Worm (Caenorhabditis elegans) whole organism, early embryonic: ENCODE measurements around the gene igcm-4.

Source experiments
- B0310.2 ChIP-seq: sonication (generic microtip); optimal IDR thresholded peaks from 2 replicates; lab custom pipeline; 2016; ENCODE audit warnings: mild to moderate bottlenecking, missing genetic modification characterization, missing compliant biosample characterization
- F13C5.2 ChIP-seq: sonication (generic microtip); optimal IDR thresholded peaks from 2 replicates; lab custom pipeline; 2017; ENCODE audit warnings: mild to moderate bottlenecking, missing genetic modification characterization, inconsistent platforms, missing compliant biosample characterization
- aly-1 ChIP-seq: sonication (generic microtip); optimal IDR thresholded peaks from 2 replicates; lab custom pipeline; 2016; ENCODE audit warnings: missing genetic modification characterization, missing compliant biosample characterization
- ama-1 ChIP-seq: fragments of 150-350 bp; optimal IDR thresholded peaks from 2 replicates; lab custom pipeline; 2014
- ceh-13 ChIP-seq: fragments of 200-800 bp; sonication (Bioruptor generic); optimal IDR thresholded peaks from 2 replicates; lab custom pipeline; 2018; ENCODE audit warnings: mild to moderate bottlenecking, missing genetic modification characterization, missing compliant biosample characterization
- ceh-36 ChIP-seq: sonication (generic microtip); optimal IDR thresholded peaks from 2 replicates; lab custom pipeline; 2016; ENCODE audit warnings: missing genetic modification characterization, inconsistent platforms, missing compliant biosample characterization
- ets-7 ChIP-seq: sonication (generic microtip); optimal IDR thresholded peaks from 2 replicates; lab custom pipeline; 2016; ENCODE audit warnings: missing genotype, missing genetic modification characterization, missing compliant biosample characterization
- flt-1 ChIP-seq: fragments of 200-800 bp; sonication (Bioruptor generic); IDR thresholded peaks from 2 replicates; pipeline ENCODE4 v1.3.6; 2022; ENCODE audit warnings: missing genetic modification characterization, missing compliant biosample characterization
- hmbx-1 ChIP-seq: sonication (generic microtip); optimal IDR thresholded peaks from 2 replicates; lab custom pipeline; 2016; ENCODE audit warnings: mild to moderate bottlenecking, missing genetic modification characterization, missing compliant biosample characterization
- hmg-4 ChIP-seq: fragments of 200-800 bp; sonication (Bioruptor generic); optimal IDR thresholded peaks from 2 replicates; lab custom pipeline; 2018; ENCODE audit warnings: mild to moderate bottlenecking, missing genetic modification characterization, missing compliant biosample characterization
- hnd-1 ChIP-seq: sonication (generic microtip); optimal IDR thresholded peaks from 2 replicates; lab custom pipeline; 2016; ENCODE audit warnings: missing genetic modification characterization, missing compliant biosample characterization
- pes-1 ChIP-seq: fragments of 200-800 bp; sonication (Bioruptor generic); IDR thresholded peaks from 2 replicates; pipeline ENCODE4 v1.3.6; 2022; ENCODE audit warnings: missing genetic modification reagents, missing genetic modification characterization, missing compliant biosample characterization
- scrt-1 ChIP-seq: fragments of 200-800 bp; sonication (Bioruptor generic); IDR thresholded peaks from 2 replicates; pipeline ENCODE4 v1.3.6; 2022; ENCODE audit warnings: missing genetic modification characterization, missing compliant biosample characterization
- sea-1 ChIP-seq: fragments of 200-800 bp; sonication (Bioruptor generic); conservative IDR thresholded peaks from 2 replicates; pipeline ENCODE4 v1.3.6; 2022; ENCODE audit warnings: missing genetic modification characterization, missing compliant biosample characterization
- tbx-11 ChIP-seq: fragments of 200-800 bp; sonication (Bioruptor generic); IDR thresholded peaks from 2 replicates; pipeline ENCODE4 v1.3.6; 2022; ENCODE audit warnings: missing genetic modification characterization, missing compliant biosample characterization
- tbx-37 ChIP-seq: fragments of 200-800 bp; sonication (Bioruptor generic); conservative IDR thresholded peaks from 2 replicates; pipeline ENCODE4 v1.3.6; 2022; ENCODE audit warnings: missing genetic modification reagents, missing genetic modification characterization, missing compliant biosample characterization
- tra-4 ChIP-seq: sonication (generic microtip); optimal IDR thresholded peaks from 2 replicates; lab custom pipeline; 2017; ENCODE audit warnings: missing genetic modification characterization, missing compliant biosample characterization

Gene igcm-4

DNA sequence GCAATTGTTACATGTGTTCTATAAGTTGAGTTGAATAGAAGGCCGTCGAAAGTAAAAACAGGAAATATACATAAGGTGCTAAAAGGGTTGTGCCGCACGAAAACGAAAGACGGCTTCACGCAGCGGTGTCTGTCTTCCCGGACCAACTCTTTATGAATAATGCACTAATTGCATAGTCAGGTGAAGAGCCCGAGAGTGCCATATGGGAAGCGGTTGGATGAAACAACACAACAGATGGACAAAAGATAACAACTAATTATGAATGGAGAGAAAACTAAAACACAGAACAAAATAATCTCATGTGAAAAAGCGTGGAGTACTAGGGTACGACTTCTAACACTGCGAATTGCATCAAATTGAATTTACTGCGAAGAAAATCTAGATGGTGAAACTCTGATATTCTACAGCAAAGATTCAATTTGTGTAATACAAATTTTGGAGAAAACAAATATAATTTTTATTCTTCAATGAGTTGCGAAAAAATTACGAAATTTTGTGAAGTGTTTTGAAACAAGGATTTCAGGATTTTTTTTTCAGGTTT lies 2.8 kb upstream of the igcm-4 start:
- TF ChIP-seq tbx-37: no peak
- TF ChIP-seq ama-1: no peak
- no peak for TF ChIP-seq ceh-13 (GFP tag; lab: Kevin White, UChicago)
- no peak for TF ChIP-seq hmg-4 (GFP tag; lab: Kevin White, UChicago)
- TF ChIP-seq pes-1 (GFP tag; lab: Robert Waterston, UW): no peak
- no peak for TF ChIP-seq tra-4
- no peak for TF ChIP-seq scrt-1 (GFP tag; lab: Robert Waterston, UW)
- TF ChIP-seq sea-1 (GFP tag; lab: Robert Waterston, UW): no peak
- TF ChIP-seq hnd-1: no peak
- TF ChIP-seq aly-1 (tag; lab: Kevin White, UChicago): no peak
- TF ChIP-seq hmbx-1 (tag; lab: Kevin White, UChicago): no peak
- no peak for TF ChIP-seq flt-1 (GFP tag; lab: Robert Waterston, UW)
- no peak for TF ChIP-seq ets-7 (tag; lab: Kevin White, UChicago)
- TF ChIP-seq ceh-36: no peak
- no peak for TF ChIP-seq F13C5.2
- no peak for TF ChIP-seq tbx-11
- no peak for TF ChIP-seq B0310.2

DNA sequence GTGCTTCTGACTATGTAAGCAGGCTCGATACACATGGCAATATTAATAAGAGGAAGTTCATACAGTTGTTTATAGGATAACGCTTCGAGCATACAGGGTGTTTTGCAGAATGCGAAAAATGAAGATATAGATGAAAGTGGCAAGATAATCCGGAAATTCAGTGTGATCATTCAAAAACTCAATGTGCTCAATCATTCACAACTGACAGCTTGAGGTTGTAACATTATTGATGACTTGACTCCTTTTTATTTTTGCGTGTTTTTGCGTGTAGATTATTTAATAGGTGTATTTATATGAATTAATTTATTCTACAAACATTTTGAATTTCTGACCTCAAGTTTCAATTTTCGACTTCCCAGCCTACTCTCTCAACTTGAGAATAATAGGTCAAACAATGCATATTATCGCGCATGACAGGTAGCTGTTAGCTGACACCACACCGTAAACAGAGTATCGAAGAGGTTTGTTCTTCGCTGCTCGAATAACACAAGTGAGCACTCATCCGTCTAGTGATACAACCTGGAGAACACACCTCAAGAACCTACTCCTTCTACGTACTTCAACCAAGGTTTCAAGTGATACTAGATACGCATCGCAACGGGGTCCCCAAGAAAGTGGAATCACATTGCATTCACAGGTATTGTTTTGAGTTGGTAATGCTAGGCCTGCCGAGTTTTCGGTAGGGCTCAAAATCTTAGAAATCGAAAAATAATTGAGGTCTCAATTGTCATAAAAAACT lies 1.2 kb upstream of the igcm-4 start:
- TF ChIP-seq tbx-11: no peak
- TF ChIP-seq ama-1: no peak
- no peak for TF ChIP-seq hmbx-1 (tag; lab: Kevin White, UChicago)
- TF ChIP-seq hmg-4 (GFP tag; lab: Kevin White, UChicago): no peak
- no peak for TF ChIP-seq aly-1 (tag; lab: Kevin White, UChicago)
- TF ChIP-seq tra-4: no peak
- TF ChIP-seq ceh-13 (GFP tag; lab: Kevin White, UChicago): no peak
- TF ChIP-seq pes-1 (GFP tag; lab: Robert Waterston, UW): no peak
- no peak for TF ChIP-seq sea-1 (GFP tag; lab: Robert Waterston, UW)
- TF ChIP-seq ets-7 (tag; lab: Kevin White, UChicago): no peak
- no peak for TF ChIP-seq F13C5.2
- TF ChIP-seq ceh-36: no peak

DNA sequence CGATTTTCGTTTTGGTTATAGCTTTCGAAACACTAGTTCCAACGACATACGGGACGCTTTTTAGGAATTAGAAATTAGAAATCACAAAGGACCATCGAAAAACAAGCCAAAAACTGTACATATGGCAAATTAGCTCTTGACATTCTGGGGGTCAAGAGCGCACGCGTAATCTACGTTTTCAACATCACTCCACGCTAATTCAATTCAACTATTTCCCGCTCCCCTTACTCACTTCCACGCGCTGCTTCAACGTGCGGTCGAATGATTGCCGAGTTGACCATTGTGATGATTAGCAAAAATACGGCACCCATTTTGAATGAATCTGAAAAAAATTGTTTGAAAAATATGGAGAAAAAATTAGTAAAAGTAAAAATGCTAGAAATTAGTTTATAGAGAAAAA lies 557 bp downstream of the igcm-4 start:
- TF ChIP-seq tbx-37 (no peak), B0310.2 (no peak), tra-4 (no peak), F13C5.2 (no peak), flt-1 (GFP tag; lab: Robert Waterston, UW) (no peak), scrt-1 (GFP tag; lab: Robert Waterston, UW) (no peak), ceh-36 (no peak), tbx-11 (no peak), pes-1 (GFP tag; lab: Robert Waterston, UW) (no peak), hmbx-1 (tag; lab: Kevin White, UChicago) (no peak), hnd-1 (no peak), ets-7 (tag; lab: Kevin White, UChicago) (no peak), hmg-4 (GFP tag; lab: Kevin White, UChicago) (no peak), aly-1 (tag; lab: Kevin White, UChicago) (no peak), ceh-13 (GFP tag; lab: Kevin White, UChicago) (no peak), ama-1 (no peak), sea-1 (GFP tag; lab: Robert Waterston, UW) (no peak)

DNA sequence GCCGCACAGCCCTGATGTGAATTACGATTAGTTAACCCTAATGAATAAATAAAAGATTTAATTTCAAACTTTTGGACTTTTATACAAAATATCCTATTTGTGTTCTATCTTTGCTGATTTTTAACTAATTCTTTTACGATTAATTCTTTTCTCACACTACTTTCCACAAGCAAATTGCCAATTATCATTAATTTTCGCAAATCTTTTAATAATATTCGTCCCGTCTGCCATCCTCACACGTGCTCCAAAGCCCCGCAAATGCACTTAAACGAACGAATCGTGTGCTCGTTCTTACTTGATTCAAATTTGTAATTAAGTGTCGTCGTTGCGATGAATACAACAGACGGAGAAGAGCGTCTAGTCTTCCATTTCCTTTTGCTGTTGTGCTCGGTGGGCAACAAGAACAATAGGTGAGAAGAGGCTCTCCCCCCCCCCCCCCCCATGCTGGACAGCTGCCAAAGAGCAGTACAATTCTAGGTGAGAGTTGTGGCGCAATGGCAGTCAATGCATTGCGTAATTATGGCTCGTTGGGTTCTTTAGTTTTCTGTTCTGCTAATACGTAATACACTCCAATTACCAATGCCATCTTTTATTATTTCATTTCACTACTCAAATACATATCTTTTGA lies 1.5 kb downstream of the igcm-4 start:
- TF ChIP-seq ceh-36 (peak; percentile 21), hmg-4 (GFP tag; lab: Kevin White, UChicago) (peak; percentile 40), scrt-1 (GFP tag; lab: Robert Waterston, UW) (0 out of 2 replicates have a peak, but pooled peaks have one; percentile 23), ceh-13 (GFP tag; lab: Kevin White, UChicago) (no peak)

DNA sequence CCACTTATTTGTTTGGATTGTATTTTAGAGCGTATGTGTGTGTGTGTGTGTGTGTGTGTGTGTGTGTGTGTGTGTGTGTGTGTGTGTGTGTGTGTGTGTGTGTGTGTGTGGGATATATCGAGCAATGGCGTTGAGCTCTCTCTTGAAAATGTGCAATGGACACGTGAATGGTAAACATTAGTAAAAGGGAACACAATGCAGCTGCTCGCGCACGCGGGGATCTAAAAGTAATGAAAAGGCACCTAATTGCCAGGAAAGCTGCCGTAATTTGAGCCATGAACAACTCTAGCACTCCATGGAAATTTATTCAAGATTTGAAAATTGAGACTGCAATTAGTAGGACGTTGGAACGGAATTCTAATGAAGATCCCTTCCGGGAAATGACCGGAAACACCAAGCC lies 2.9 kb downstream of the igcm-4 start:
- TF ChIP-seq hmg-4 (GFP tag; lab: Kevin White, UChicago) (peak; percentile 23), tbx-11 (no peak), scrt-1 (GFP tag; lab: Robert Waterston, UW) (no peak), pes-1 (GFP tag; lab: Robert Waterston, UW) (peak; percentile 37; the same call in 1 of the 2 replicates), hmbx-1 (tag; lab: Kevin White, UChicago) (no peak), hnd-1 (no peak), flt-1 (GFP tag; lab: Robert Waterston, UW) (0 out of 2 replicates have a peak, but pooled peaks have one; percentile 8), B0310.2 (no peak)

DNA sequence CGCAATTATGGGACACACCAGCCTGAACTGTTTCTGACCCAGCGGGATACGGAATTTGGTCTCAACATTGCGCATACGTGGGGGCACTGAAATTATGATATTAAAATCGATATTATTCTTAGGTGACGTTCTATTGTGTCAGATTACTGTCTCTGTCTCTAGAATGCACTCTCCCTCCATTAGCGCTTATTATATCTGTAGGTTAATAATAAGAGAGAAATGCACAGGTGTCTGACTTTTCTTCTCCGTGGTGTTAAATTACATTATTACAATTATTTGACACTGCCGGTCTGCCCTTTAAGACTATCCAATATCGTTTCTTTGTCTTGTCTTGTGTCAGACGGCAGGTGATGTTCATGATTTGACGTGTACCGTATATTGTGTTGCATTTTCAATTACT lies 3.5 kb downstream of the igcm-4 start:
- TF ChIP-seq hnd-1 (no peak), tbx-11 (peak; percentile 35; the same call in 1 of the 2 replicates), ceh-13 (GFP tag; lab: Kevin White, UChicago) (no peak)

DNA sequence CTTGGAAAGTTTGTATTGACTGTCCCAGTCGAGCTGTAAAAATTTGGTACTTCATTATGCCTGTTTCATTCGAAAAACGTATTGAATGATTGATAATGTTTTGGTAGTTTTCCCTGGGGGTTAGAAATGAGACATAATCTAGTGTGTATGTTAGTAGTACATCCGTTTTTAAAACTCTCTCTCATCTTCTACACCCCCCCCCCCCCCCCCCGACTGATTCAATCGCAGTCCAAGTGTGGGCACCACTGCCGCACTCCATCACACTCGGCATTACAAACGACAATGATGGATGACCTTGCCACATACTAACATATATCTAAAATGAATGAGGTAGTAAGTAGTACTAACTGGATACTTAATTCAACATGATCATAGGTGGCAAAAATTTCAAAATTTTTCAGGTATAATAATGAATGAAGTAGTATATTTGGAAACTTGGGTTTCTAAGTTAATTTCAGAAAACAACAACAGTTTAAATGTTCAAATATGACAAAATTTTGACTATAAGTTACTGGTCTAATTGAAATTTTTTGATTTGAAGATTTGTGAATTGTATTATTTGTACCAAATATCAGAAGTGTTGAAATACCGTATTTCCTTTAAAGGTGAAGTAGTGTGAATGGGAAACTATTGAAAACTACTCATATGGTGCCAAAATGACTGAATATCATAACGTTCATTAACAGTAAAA lies 4.6 kb downstream of the igcm-4 start:
- TF ChIP-seq hmbx-1 (tag; lab: Kevin White, UChicago): no peak
- peak; percentile 24 for TF ChIP-seq hmg-4 (GFP tag; lab: Kevin White, UChicago)
- 0 out of 2 replicates have a peak, but pooled peaks have one; percentile 9 for TF ChIP-seq pes-1 (GFP tag; lab: Robert Waterston, UW)
